Fruit fly (Drosophila melanogaster) whole organism, prepupa: Measurements from ENCODE around the gene JMJD5.

Experiments used
- Blimp-1 ChIP-seq: fragments of 200-800 bp; sonication (Bioruptor generic); optimal IDR thresholded peaks from 3 replicates; lab custom pipeline; 2017; ENCODE audit warnings: missing biosample characterization, missing genetic modification characterization, mild to moderate bottlenecking, moderate library complexity, missing genetic modification reagents
- Eip75B ChIP-seq: fragments of 200-800 bp; sonication (Bioruptor generic); optimal IDR thresholded peaks from 3 replicates; lab custom pipeline; 2016; ENCODE audit warnings: missing biosample characterization, missing genetic modification characterization
- OdsH ChIP-seq: fragments of 200-800 bp; sonication (Bioruptor generic); optimal IDR thresholded peaks from 3 replicates; lab custom pipeline; 2016; ENCODE audit warnings: missing biosample characterization, missing genetic modification characterization
- fd85E ChIP-seq: fragments of 200-800 bp; sonication (Bioruptor generic); optimal IDR thresholded peaks from 3 replicates; lab custom pipeline; 2016; ENCODE audit warnings: missing biosample characterization, missing genetic modification characterization
- topi ChIP-seq: fragments of 200-800 bp; sonication (Bioruptor generic); optimal IDR thresholded peaks from 3 replicates; lab custom pipeline; 2016; ENCODE audit warnings: missing biosample characterization, missing genetic modification characterization

- no peak for TF ChIP-seq fd85E (GFP tag; lab: Kevin White, UChicago)
- TF ChIP-seq OdsH (GFP tag; lab: Kevin White, UChicago): no peak
- TF ChIP-seq Eip75B (GFP tag; lab: Kevin White, UChicago): no peak
- no peak for TF ChIP-seq Blimp-1 (GFP tag; lab: Kevin White, UChicago)
- no peak for TF ChIP-seq topi (GFP tag; lab: Kevin White, UChicago)
Measured at dm6 chr3L:810038-810644, 31.0 kb downstream of the JMJD5 start.
